Fruit fly (Drosophila melanogaster) whole organism, embryonic: Measurements from ENCODE around the gene CG33768.

Experiments used
- Ada2b ChIP-seq: fragments of 200-800 bp; sonication (Bioruptor generic); IDR thresholded peaks from 2 replicates; pipeline ENCODE4 v1.3.6; 2022; ENCODE audit warnings: missing biosample characterization, missing genetic modification characterization
- BEAF-32 ChIP-seq: fragments of 200-800 bp; sonication (Bioruptor generic); optimal IDR thresholded peaks from 3 replicates; lab custom pipeline; 2017; ENCODE audit warnings: missing biosample characterization, missing genetic modification characterization, mild to moderate bottlenecking, moderate library complexity, missing genetic modification reagents
- CG10147 ChIP-seq: fragments of 200-800 bp; sonication (Bioruptor generic); optimal IDR thresholded peaks from 2 replicates; lab custom pipeline; 2019; ENCODE audit warnings: missing biosample characterization, mild to moderate bottlenecking, missing genetic modification characterization, moderate library complexity
- CG1024 ChIP-seq: fragments of 200-800 bp; sonication (Bioruptor generic); IDR thresholded peaks from 2 replicates; pipeline ENCODE4 v1.3.6; 2022; ENCODE audit warnings: missing biosample characterization, missing genetic modification characterization
- CG10366 ChIP-seq: fragments of 200-800 bp; sonication (Bioruptor generic); IDR thresholded peaks from 2 replicates; pipeline ENCODE4 v1.3.6; 2022; ENCODE audit warnings: missing biosample characterization, missing genetic modification characterization
- CG12071 ChIP-seq: fragments of 200-800 bp; sonication (Bioruptor generic); optimal IDR thresholded peaks from 3 replicates; lab custom pipeline; 2018; ENCODE audit warnings: missing biosample characterization, mild to moderate bottlenecking, missing genetic modification characterization
- CG12104 ChIP-seq: fragments of 200-800 bp; sonication (Bioruptor generic); optimal IDR thresholded peaks from 3 replicates; lab custom pipeline; 2016; ENCODE audit warnings: missing biosample characterization, missing genetic modification characterization
- CG1602 ChIP-seq: fragments of 200-800 bp; sonication (Bioruptor generic); optimal IDR thresholded peaks from 3 replicates; lab custom pipeline; 2016; ENCODE audit warnings: missing biosample characterization, missing genetic modification characterization
- CG3163 ChIP-seq: fragments of 200-800 bp; sonication (Bioruptor generic); optimal IDR thresholded peaks from 3 replicates; lab custom pipeline; 2016; ENCODE audit warnings: missing biosample characterization, missing genetic modification characterization
- CG34376 ChIP-seq: fragments of 200-800 bp; sonication (Bioruptor generic); optimal IDR thresholded peaks from 2 replicates; lab custom pipeline; 2018; ENCODE audit warnings: missing biosample characterization, mild to moderate bottlenecking, missing genetic modification characterization
- CG4707 ChIP-seq: fragments of 200-800 bp; sonication (Bioruptor generic); optimal IDR thresholded peaks from 2 replicates; lab custom pipeline; 2018; ENCODE audit warnings: missing biosample characterization, mild to moderate bottlenecking, missing genetic modification characterization, moderate library complexity
- CG5953 ChIP-seq: fragments of 200-800 bp; sonication (Bioruptor generic); IDR thresholded peaks from 2 replicates; pipeline ENCODE4 v1.3.6; 2022; ENCODE audit warnings: missing biosample characterization, missing genetic modification characterization
- CG6854 ChIP-seq: fragments of 200-800 bp; sonication (Bioruptor generic); optimal IDR thresholded peaks from 3 replicates; lab custom pipeline; 2017; ENCODE audit warnings: missing biosample characterization, mild to moderate bottlenecking, missing genetic modification characterization
- CG7987 ChIP-seq: fragments of 200-800 bp; sonication (Bioruptor generic); optimal IDR thresholded peaks from 2 replicates; lab custom pipeline; 2018; ENCODE audit warnings: missing biosample characterization, mild to moderate bottlenecking, missing genetic modification characterization, moderate library complexity
- CG8089 ChIP-seq: fragments of 200-800 bp; sonication (Bioruptor generic); optimal IDR thresholded peaks from 3 replicates; lab custom pipeline; 2016; ENCODE audit warnings: missing biosample characterization, missing genetic modification characterization
- CG8281 ChIP-seq: fragments of 200-800 bp; sonication (Bioruptor generic); optimal IDR thresholded peaks from 2 replicates; lab custom pipeline; 2018; ENCODE audit warnings: missing biosample characterization, mild to moderate bottlenecking, missing genetic modification characterization, moderate library complexity
- Dfd ChIP-seq, 2 experiments: fragments of >200 bp; optimal IDR thresholded peaks; 2 replicates each; lab custom pipeline; 2017; ENCODE audit warnings: missing biosample characterization in 2 of 2, missing genetic modification characterization in 2 of 2
- E2f2 ChIP-seq: fragments of 200-800 bp; sonication (Bioruptor generic); IDR thresholded peaks from 2 replicates; pipeline ENCODE4 v1.3.6; 2022; ENCODE audit warnings: missing biosample characterization, missing genetic modification characterization
- GATAe ChIP-seq: fragments of 200-800 bp; sonication (Bioruptor generic); conservative IDR thresholded peaks from 2 replicates; pipeline ENCODE4 v1.3.6; 2022; ENCODE audit warnings: missing biosample characterization, missing genetic modification characterization
- Hr78 ChIP-seq, 2 experiments: fragments of 200-800 bp in 1 of 2; fragments of >200 bp in 1 of 2; sonication (Bioruptor generic) in 1 of 2; optimal IDR thresholded peaks; 2 replicates each; lab custom pipeline; 2017 to 2019; ENCODE audit warnings: missing biosample characterization in 2 of 2, missing genetic modification characterization in 2 of 2, mild to moderate bottlenecking in 1 of 2, moderate library complexity in 1 of 2
- Jarid2 ChIP-seq: fragments of 200-800 bp; sonication (Bioruptor generic); optimal IDR thresholded peaks from 3 replicates; lab custom pipeline; 2017; ENCODE audit warnings: mild to moderate bottlenecking, missing biosample characterization, missing genetic modification reagents, missing genetic modification characterization
- Lim3 ChIP-seq: fragments of 200-800 bp; sonication (Bioruptor generic); IDR thresholded peaks from 2 replicates; pipeline ENCODE4 v1.3.6; 2022; ENCODE audit warnings: missing biosample characterization, missing genetic modification characterization
- Max ChIP-seq: fragments of 200-800 bp; sonication (Bioruptor generic); optimal IDR thresholded peaks from 2 replicates; lab custom pipeline; 2016; ENCODE audit warnings: missing biosample characterization, mild to moderate bottlenecking, missing genetic modification characterization
- Med ChIP-seq: fragments of 200-800 bp; sonication (Bioruptor generic); peaks from one replicate; lab custom pipeline; 2016; ENCODE audit warnings: missing biosample characterization, missing genetic modification characterization, mild to moderate bottlenecking, inconsistent platforms, moderate library complexity
- Myb ChIP-seq: fragments of 200-800 bp; sonication (Bioruptor generic); optimal IDR thresholded peaks from 2 replicates; lab custom pipeline; 2016; ENCODE audit warnings: missing biosample characterization, missing genetic modification characterization
- PHDP ChIP-seq: fragments of 200-800 bp; sonication (Bioruptor generic); optimal IDR thresholded peaks from 3 replicates; lab custom pipeline; 2018; ENCODE audit warnings: missing biosample characterization, mild to moderate bottlenecking, missing genetic modification characterization, moderate library complexity
- Six4 ChIP-seq: fragments of 200-800 bp; sonication (Bioruptor generic); optimal IDR thresholded peaks from 2 replicates; lab custom pipeline; 2016; ENCODE audit warnings: missing biosample characterization, missing genetic modification characterization
- Sox100B ChIP-seq: fragments of 200-800 bp; sonication (Bioruptor generic); optimal IDR thresholded peaks from 3 replicates; lab custom pipeline; 2018; ENCODE audit warnings: missing biosample characterization, mild to moderate bottlenecking, missing genetic modification characterization
- Ssrp ChIP-seq: fragments of 200-800 bp; sonication (Bioruptor generic); optimal IDR thresholded peaks from 2 replicates; lab custom pipeline; 2018; ENCODE audit warnings: missing biosample characterization, mild to moderate bottlenecking, missing genetic modification characterization, moderate library complexity
- Vsx1 ChIP-seq: fragments of 200-800 bp; sonication (Bioruptor generic); optimal IDR thresholded peaks from 2 replicates; lab custom pipeline; 2017; ENCODE audit warnings: missing biosample characterization, mild to moderate bottlenecking, missing genetic modification characterization, missing genetic modification reagents
- chinmo ChIP-seq: fragments of 200-800 bp; sonication (Bioruptor generic); IDR thresholded peaks from 4 replicates; pipeline ENCODE4 v1.3.6; 2022; ENCODE audit warnings: missing biosample characterization, missing genetic modification characterization; ENCODE audit not compliant: partially characterized antibody
- corto ChIP-seq: fragments of 200-800 bp; sonication (Bioruptor generic); optimal IDR thresholded peaks from 2 replicates; lab custom pipeline; 2016; ENCODE audit warnings: missing biosample characterization, mild to moderate bottlenecking, missing genetic modification characterization, moderate library complexity
- cwo ChIP-seq: fragments of 200-800 bp; sonication (Bioruptor generic); optimal IDR thresholded peaks from 3 replicates; lab custom pipeline; 2017; ENCODE audit warnings: missing biosample characterization, missing genetic modification characterization, mild to moderate bottlenecking, moderate library complexity, missing genetic modification reagents
- ewg ChIP-seq: fragments of 200-800 bp; sonication (Bioruptor generic); optimal IDR thresholded peaks from 3 replicates; lab custom pipeline; 2017; ENCODE audit warnings: mild to moderate bottlenecking, missing biosample characterization, missing genetic modification reagents, missing genetic modification characterization
- exex ChIP-seq: fragments of 200-800 bp; sonication (Bioruptor generic); optimal IDR thresholded peaks from 4 replicates; lab custom pipeline; 2018; ENCODE audit warnings: missing biosample characterization, mild to moderate bottlenecking, missing genetic modification characterization, moderate library complexity
- gcm2 ChIP-seq: fragments of 200-800 bp; sonication (Bioruptor generic); optimal IDR thresholded peaks from 2 replicates; lab custom pipeline; 2016; ENCODE audit warnings: missing biosample characterization, missing genetic modification characterization
- gfzf ChIP-seq: fragments of 200-800 bp; sonication (Bioruptor generic); optimal IDR thresholded peaks from 2 replicates; lab custom pipeline; 2016; ENCODE audit warnings: missing biosample characterization, mild to moderate bottlenecking, missing genetic modification characterization, moderate library complexity
- hth ChIP-seq: fragments of >200 bp; optimal IDR thresholded peaks from 2 replicates; lab custom pipeline; 2017; ENCODE audit warnings: inconsistent platforms
- lab ChIP-seq: fragments of 200-800 bp; sonication (Bioruptor generic); optimal IDR thresholded peaks from 3 replicates; lab custom pipeline; 2017; ENCODE audit warnings: missing biosample characterization, missing genetic modification characterization, mild to moderate bottlenecking, moderate library complexity, missing genetic modification reagents
- lov ChIP-seq, 2 experiments: fragments of 200-800 bp in 1 of 2; fragments of >200 bp in 1 of 2; sonication (Bioruptor generic) in 1 of 2; IDR thresholded peaks in 1 of 2; optimal IDR thresholded peaks in 1 of 2; 2 replicates in 1 of 2; 3 replicates in 1 of 2; pipeline versions ENCODE4 v1.3.6 to Lab custom; 2017 to 2022; ENCODE audit warnings: missing biosample characterization in 1 of 2, missing genetic modification characterization in 1 of 2
- luna ChIP-seq: fragments of 200-800 bp; sonication (Bioruptor generic); optimal IDR thresholded peaks from 2 replicates; lab custom pipeline; 2016; ENCODE audit warnings: missing biosample characterization, missing genetic modification characterization
- pita ChIP-seq: fragments of 200-800 bp; sonication (Bioruptor generic); optimal IDR thresholded peaks from 2 replicates; lab custom pipeline; 2017; ENCODE audit warnings: missing biosample characterization, mild to moderate bottlenecking, missing genetic modification characterization
- scrt ChIP-seq: fragments of 200-800 bp; sonication (Bioruptor generic); optimal IDR thresholded peaks from 2 replicates; lab custom pipeline; 2018; ENCODE audit warnings: missing biosample characterization, mild to moderate bottlenecking, missing genetic modification characterization, moderate library complexity
- sd ChIP-seq: fragments of 200-800 bp; sonication (Bioruptor generic); optimal IDR thresholded peaks from 3 replicates; lab custom pipeline; 2018; ENCODE audit warnings: missing biosample characterization, mild to moderate bottlenecking, missing genetic modification characterization, moderate library complexity
- sens ChIP-seq: fragments of 200-800 bp; sonication (Bioruptor generic); peaks from one replicate; lab custom pipeline; 2016; ENCODE audit warnings: missing biosample characterization, missing genetic modification characterization
- so ChIP-seq: fragments of 200-800 bp; sonication (Bioruptor generic); IDR thresholded peaks from 3 replicates; pipeline ENCODE4 v1.3.6; 2022; ENCODE audit warnings: missing biosample characterization, missing genetic modification characterization
- sob ChIP-seq: fragments of 200-800 bp; sonication (Bioruptor generic); IDR thresholded peaks from 2 replicates; pipeline ENCODE4 v1.3.6; 2022; ENCODE audit warnings: missing biosample characterization, missing genetic modification characterization
- sug ChIP-seq: fragments of 200-800 bp; optimal IDR thresholded peaks from 2 replicates; lab custom pipeline; 2019; ENCODE audit warnings: missing biosample characterization, mild to moderate bottlenecking, missing genetic modification characterization, moderate library complexity
- ttk ChIP-seq: fragments of 200-800 bp; sonication (Bioruptor generic); IDR thresholded peaks from 2 replicates; pipeline ENCODE4 v2.1.2; 2022; ENCODE audit warnings: missing biosample characterization, missing genetic modification characterization
- z ChIP-seq: fragments of 200-800 bp; sonication (Bioruptor generic); IDR thresholded peaks from 3 replicates; pipeline ENCODE4 v1.3.6; 2022; ENCODE audit warnings: missing biosample characterization, missing genetic modification characterization

The CG33768 gene

DNA sequence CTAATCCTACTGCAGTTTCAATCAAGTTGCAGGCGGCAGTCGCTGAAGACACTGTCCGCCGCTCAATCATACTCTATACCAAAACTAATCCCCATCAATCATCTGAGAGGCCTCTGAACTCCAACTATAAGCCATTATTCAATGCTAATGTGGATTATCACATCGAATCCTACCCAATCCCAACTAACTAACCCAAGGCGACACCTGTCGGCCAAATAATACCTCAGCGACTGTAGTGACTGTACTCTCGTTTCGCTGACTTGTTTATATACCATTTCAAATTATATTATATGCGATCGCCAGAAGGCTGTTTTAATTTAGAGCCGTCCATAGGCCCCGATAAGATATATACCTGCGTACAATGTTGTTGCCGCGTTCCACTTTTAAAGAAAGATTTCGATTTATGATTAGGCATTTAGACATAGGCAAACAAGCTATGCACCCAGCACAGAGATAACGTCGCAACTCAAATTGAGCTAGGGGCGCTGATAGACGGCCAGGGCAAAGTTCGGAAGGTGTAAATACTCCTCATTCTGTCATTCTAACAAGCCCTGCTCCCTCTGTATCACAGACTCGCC is 24.8 kb downstream of the CG33768 start:
- TF ChIP-seq luna (no peak), CG7987 (GFP tag; lab: Kevin White, UChicago) (no peak), scrt (no peak), CG12071 (GFP tag; lab: Kevin White, UChicago) (no peak), ttk (GFP tag; lab: Robert Waterston, UW) (no peak), Myb (GFP tag; lab: Kevin White, UChicago) (no peak), Max (no peak), z (GFP tag; lab: Robert Waterston, UW) (no peak), Vsx1 (peak; percentile 4), Ada2b (no peak), CG4707 (no peak), CG6854 (GFP tag; lab: Kevin White, UChicago) (no peak), exex (tag; lab: Kevin White, UChicago) (peak; percentile 89), CG34376 (peak; percentile 55), hth (lab: Kevin White, UChicago) (no peak), lab (GFP tag; lab: Kevin White, UChicago) (peak; percentile 41), CG1602 (GFP tag; lab: Kevin White, UChicago) (no peak), sug (tag; lab: Kevin White, UChicago) (peak; percentile 57), CG8281 (tag; lab: Kevin White, UChicago) (peak; percentile 47), gfzf (GFP tag; lab: Kevin White, UChicago) (no peak), CG3163 (GFP tag; lab: Kevin White, UChicago) (no peak), GATAe (GFP tag; lab: Robert Waterston, UW) (peak; percentile 25; the same call in 1 of the 2 replicates), Six4 (GFP tag; lab: Kevin White, UChicago) (no peak), chinmo (GFP tag; lab: Robert Waterston, UW) (peak; percentile 59; the same call in 1 of the 4 replicates), CG10366 (GFP tag; lab: Robert Waterston, UW) (no peak), CG5953 (GFP tag; lab: Robert Waterston, UW) (no peak), CG1024 (GFP tag; lab: Robert Waterston, UW) (no peak), corto (GFP tag; lab: Kevin White, UChicago) (no peak), sd (tag; lab: Kevin White, UChicago) (peak; percentile 58), Jarid2 (GFP tag; lab: Kevin White, UChicago) (no peak), sens (GFP tag; lab: Kevin White, UChicago) (no peak), cwo (no peak), gcm2 (GFP tag; lab: Kevin White, UChicago) (no peak), pita (GFP tag; lab: Kevin White, UChicago) (no peak), Hr78 (GFP tag; optimal IDR thresholded peaks at IDR 0.05; lab: Kevin White, UChicago) (peak in 1 of 2 experiments; percentile 68), Dfd (GFP tag; optimal IDR thresholded peaks at IDR 0.05; lab: Kevin White, UChicago) (no peak), PHDP (tag; lab: Kevin White, UChicago) (no peak), Med (GFP tag; lab: Kevin White, UChicago) (peak; percentile 36), Sox100B (GFP tag; lab: Kevin White, UChicago) (no peak), CG10147 (GFP tag; lab: Kevin White, UChicago) (no peak), E2f2 (GFP tag; lab: Robert Waterston, UW) (no peak), BEAF-32 (GFP tag; lab: Kevin White, UChicago) (no peak), so (no peak), ewg (GFP tag; lab: Kevin White, UChicago) (no peak), CG8089 (GFP tag; lab: Kevin White, UChicago) (no peak), CG12104 (GFP tag; lab: Kevin White, UChicago) (no peak), sob (no peak), Lim3 (GFP tag; lab: Robert Waterston, UW) (no peak), Ssrp (tag; lab: Kevin White, UChicago) (no peak), lov (optimal IDR thresholded peaks at IDR 0.05; lab: Kevin White, UChicago) (no peak), lov (GFP tag; IDR thresholded peaks at IDR 0.05; lab: Robert Waterston, UW) (no peak)
